Fruit fly (Drosophila melanogaster) whole organism, embryonic: ENCODE measurements around the gene CG2614.

Experiments used
- Atf-2 ChIP-seq: fragments of 200-800 bp; sonication (Bioruptor generic); optimal IDR thresholded peaks from 2 replicates; lab custom pipeline; 2016; ENCODE audit warnings: missing biosample characterization, missing genetic modification characterization
- CG11247 ChIP-seq: fragments of 200-800 bp; sonication (Bioruptor generic); IDR thresholded peaks from 2 replicates; pipeline ENCODE4 v1.3.6; 2022; ENCODE audit warnings: missing biosample characterization, missing genetic modification characterization
- CG12071 ChIP-seq: fragments of 200-800 bp; sonication (Bioruptor generic); optimal IDR thresholded peaks from 3 replicates; lab custom pipeline; 2018; ENCODE audit warnings: missing biosample characterization, mild to moderate bottlenecking, missing genetic modification characterization
- CG15011 ChIP-seq: fragments of 200-800 bp; sonication (Bioruptor generic); optimal IDR thresholded peaks from 3 replicates; lab custom pipeline; 2018; ENCODE audit warnings: missing biosample characterization, mild to moderate bottlenecking, missing genetic modification characterization
- CG15601 ChIP-seq: fragments of 200-800 bp; sonication (Bioruptor generic); optimal IDR thresholded peaks from 3 replicates; lab custom pipeline; 2019; ENCODE audit warnings: missing biosample characterization, mild to moderate bottlenecking, missing genetic modification characterization, moderate library complexity
- CG16813 ChIP-seq: fragments of 200-800 bp; sonication (Bioruptor generic); IDR thresholded peaks from 3 replicates; pipeline ENCODE4 v1.3.6; 2022; ENCODE audit warnings: missing biosample characterization, missing genetic modification characterization; ENCODE audit not compliant: partially characterized antibody
- CG17361 ChIP-seq: fragments of 200-800 bp; sonication (Bioruptor generic); IDR thresholded peaks from 3 replicates; pipeline ENCODE4 v1.3.6; 2022; ENCODE audit warnings: missing biosample characterization, missing genetic modification characterization
- CG2129 ChIP-seq: fragments of 200-800 bp; sonication (Bioruptor generic); IDR thresholded peaks from 2 replicates; pipeline ENCODE4 v1.3.6; 2022; ENCODE audit warnings: missing biosample characterization, missing genetic modification characterization; ENCODE audit not compliant: partially characterized antibody
- CG2199 ChIP-seq: fragments of 200-800 bp; sonication (Bioruptor generic); IDR thresholded peaks from 3 replicates; pipeline ENCODE4 v1.3.6; 2022; ENCODE audit warnings: missing biosample characterization, missing genetic modification characterization
- CG2678 ChIP-seq: fragments of 200-800 bp; sonication (Bioruptor generic); optimal IDR thresholded peaks from 3 replicates; lab custom pipeline; 2019; ENCODE audit warnings: missing biosample characterization, mild to moderate bottlenecking, missing genetic modification characterization, moderate library complexity
- CG30020 ChIP-seq: fragments of 200-800 bp; optimal IDR thresholded peaks from 2 replicates; lab custom pipeline; 2019; ENCODE audit warnings: missing biosample characterization, mild to moderate bottlenecking, missing genetic modification characterization, moderate library complexity
- CG4617 ChIP-seq: fragments of 200-800 bp; sonication (Bioruptor generic); optimal IDR thresholded peaks from 3 replicates; lab custom pipeline; 2016; ENCODE audit warnings: missing biosample characterization, missing genetic modification characterization, borderline replicate concordance
- CG6689 ChIP-seq: fragments of 200-800 bp; sonication (Bioruptor generic); IDR thresholded peaks from 2 replicates; pipeline ENCODE4 v1.3.6; 2022; ENCODE audit warnings: missing biosample characterization, missing genetic modification characterization
- CG7271 ChIP-seq: fragments of 200-800 bp; sonication (Bioruptor generic); optimal IDR thresholded peaks from 2 replicates; lab custom pipeline; 2018; ENCODE audit warnings: missing biosample characterization, mild to moderate bottlenecking, missing genetic modification characterization, moderate library complexity
- CG7372 ChIP-seq: fragments of 200-800 bp; sonication (Bioruptor generic); IDR thresholded peaks from 2 replicates; pipeline ENCODE4 v1.3.6; 2022; ENCODE audit warnings: missing biosample characterization, missing genetic modification characterization
- CG7928 ChIP-seq: fragments of 200-800 bp; sonication (Bioruptor generic); optimal IDR thresholded peaks from 2 replicates; lab custom pipeline; 2017; ENCODE audit warnings: missing biosample characterization, mild to moderate bottlenecking, missing genetic modification characterization
- CG8089 ChIP-seq: fragments of 200-800 bp; sonication (Bioruptor generic); optimal IDR thresholded peaks from 3 replicates; lab custom pipeline; 2016; ENCODE audit warnings: missing biosample characterization, missing genetic modification characterization
- CG8359 ChIP-seq: fragments of 200-800 bp; sonication (Bioruptor generic); optimal IDR thresholded peaks from 2 replicates; lab custom pipeline; 2017; ENCODE audit warnings: missing biosample characterization, mild to moderate bottlenecking, missing genetic modification characterization, borderline replicate concordance
- CG9797 ChIP-seq: fragments of 200-800 bp; sonication (Bioruptor generic); optimal IDR thresholded peaks from 3 replicates; lab custom pipeline; 2018; ENCODE audit warnings: missing biosample characterization, mild to moderate bottlenecking, missing genetic modification characterization
- CoRest ChIP-seq: fragments of 200-800 bp; sonication (Bioruptor generic); optimal IDR thresholded peaks from 3 replicates; lab custom pipeline; 2018; ENCODE audit warnings: missing biosample characterization, mild to moderate bottlenecking, missing genetic modification characterization, moderate library complexity
- Dad ChIP-seq: fragments of 200-800 bp; sonication (Bioruptor generic); optimal IDR thresholded peaks from 3 replicates; lab custom pipeline; 2016; ENCODE audit warnings: missing biosample characterization, missing genetic modification characterization
- Ets97D ChIP-seq: fragments of 200-800 bp; sonication (Bioruptor generic); optimal IDR thresholded peaks from 3 replicates; lab custom pipeline; 2016; ENCODE audit warnings: missing biosample characterization, missing genetic modification characterization
- Fer1 ChIP-seq: fragments of 200-800 bp; sonication (Bioruptor generic); optimal IDR thresholded peaks from 2 replicates; lab custom pipeline; 2017; ENCODE audit warnings: missing biosample characterization, mild to moderate bottlenecking, missing genetic modification characterization
- H2.0 ChIP-seq: fragments of 200-800 bp; sonication (Bioruptor generic); IDR thresholded peaks from 2 replicates; pipeline ENCODE4 v1.3.6; 2022; ENCODE audit warnings: missing biosample characterization, missing genetic modification characterization
- Hmx ChIP-seq: fragments of 200-800 bp; sonication (Bioruptor generic); optimal IDR thresholded peaks from 2 replicates; lab custom pipeline; 2016; ENCODE audit warnings: missing biosample characterization, missing genetic modification characterization
- Hr3 ChIP-seq: fragments of 200-800 bp; sonication (Bioruptor generic); optimal IDR thresholded peaks from 3 replicates; lab custom pipeline; 2016; ENCODE audit warnings: missing biosample characterization, missing genetic modification characterization
- Lpt ChIP-seq: fragments of >200 bp; optimal IDR thresholded peaks from 2 replicates; lab custom pipeline; 2018; ENCODE audit warnings: missing biosample characterization, missing genetic modification characterization
- MBD-R2 ChIP-seq: fragments of 200-800 bp; sonication (Bioruptor generic); IDR thresholded peaks from 2 replicates; pipeline ENCODE4 v1.3.6; 2022; ENCODE audit warnings: missing biosample characterization, missing genetic modification characterization
- Oli ChIP-seq: fragments of 200-800 bp; sonication (Bioruptor generic); optimal IDR thresholded peaks from 2 replicates; lab custom pipeline; 2018; ENCODE audit warnings: missing biosample characterization, mild to moderate bottlenecking, missing genetic modification characterization, moderate library complexity
- Poxn ChIP-seq: fragments of 200-800 bp; sonication (Bioruptor generic); IDR thresholded peaks from 2 replicates; pipeline ENCODE4 v1.3.6; 2022; ENCODE audit warnings: missing biosample characterization, missing genetic modification characterization
- Side ChIP-seq: fragments of 200-800 bp; sonication (Bioruptor generic); optimal IDR thresholded peaks from 2 replicates; lab custom pipeline; 2016; ENCODE audit warnings: missing biosample characterization, missing genetic modification characterization
- Xrp1 ChIP-seq: fragments of 200-800 bp; sonication (Bioruptor generic); IDR thresholded peaks from 2 replicates; pipeline ENCODE4 v1.3.6; 2022; ENCODE audit warnings: missing biosample characterization, missing genetic modification characterization
- az2 ChIP-seq: fragments of 200-800 bp; sonication (Bioruptor generic); optimal IDR thresholded peaks from 3 replicates; lab custom pipeline; 2016; ENCODE audit warnings: missing biosample characterization, missing genetic modification characterization
- crc ChIP-seq: fragments of 200-800 bp; sonication (Bioruptor generic); optimal IDR thresholded peaks from 2 replicates; lab custom pipeline; 2016; ENCODE audit warnings: missing biosample characterization, missing genetic modification characterization
- dmrt11E ChIP-seq: fragments of 200-800 bp; sonication (Bioruptor generic); optimal IDR thresholded peaks from 3 replicates; lab custom pipeline; 2018; ENCODE audit warnings: missing biosample characterization, mild to moderate bottlenecking, missing genetic modification characterization, moderate library complexity
- ewg ChIP-seq: fragments of 200-800 bp; sonication (Bioruptor generic); optimal IDR thresholded peaks from 3 replicates; lab custom pipeline; 2017; ENCODE audit warnings: mild to moderate bottlenecking, missing biosample characterization, missing genetic modification reagents, missing genetic modification characterization
- eyg ChIP-seq: fragments of 200-800 bp; sonication (Bioruptor generic); optimal IDR thresholded peaks from 3 replicates; lab custom pipeline; 2016; ENCODE audit warnings: missing biosample characterization, missing genetic modification characterization
- fd64A ChIP-seq: fragments of 200-800 bp; sonication (Bioruptor generic); optimal IDR thresholded peaks from 3 replicates; lab custom pipeline; 2018; ENCODE audit warnings: missing biosample characterization, mild to moderate bottlenecking, missing genetic modification characterization
- nerfin-2 ChIP-seq: fragments of 200-800 bp; sonication (Bioruptor generic); IDR thresholded peaks from 2 replicates; pipeline ENCODE4 v1.3.6; 2022; ENCODE audit warnings: missing biosample characterization, missing genetic modification characterization; ENCODE audit not compliant: partially characterized antibody
- pfk ChIP-seq: fragments of 200-800 bp; sonication (Bioruptor generic); optimal IDR thresholded peaks from 2 replicates; lab custom pipeline; 2018; ENCODE audit warnings: missing biosample characterization, mild to moderate bottlenecking, missing genetic modification characterization, moderate library complexity
- pho ChIP-seq: fragments of 200-800 bp; sonication (Bioruptor generic); optimal IDR thresholded peaks from 2 replicates; lab custom pipeline; 2016; ENCODE audit warnings: missing biosample characterization, missing genetic modification characterization
- phol ChIP-seq: fragments of 200-800 bp; sonication (Bioruptor generic); optimal IDR thresholded peaks from 3 replicates; lab custom pipeline; 2018; ENCODE audit warnings: missing biosample characterization, mild to moderate bottlenecking, missing genetic modification characterization, moderate library complexity
- pum ChIP-seq: fragments of 200-800 bp; sonication (Bioruptor generic); optimal IDR thresholded peaks from 2 replicates; lab custom pipeline; 2016; ENCODE audit warnings: missing biosample characterization, missing genetic modification characterization
- run ChIP-seq: fragments of 200-800 bp; sonication (Bioruptor generic); optimal IDR thresholded peaks from 3 replicates; lab custom pipeline; 2018; ENCODE audit warnings: missing biosample characterization, mild to moderate bottlenecking, missing genetic modification characterization
- sens ChIP-seq: fragments of 200-800 bp; sonication (Bioruptor generic); peaks from one replicate; lab custom pipeline; 2016; ENCODE audit warnings: missing biosample characterization, missing genetic modification characterization
- sens-2 ChIP-seq: fragments of 200-800 bp; sonication (Bioruptor generic); IDR thresholded peaks from 2 replicates; pipeline ENCODE4 v1.3.6; 2022; ENCODE audit warnings: missing biosample characterization, missing genetic modification characterization
- sob ChIP-seq: fragments of 200-800 bp; sonication (Bioruptor generic); IDR thresholded peaks from 2 replicates; pipeline ENCODE4 v1.3.6; 2022; ENCODE audit warnings: missing biosample characterization, missing genetic modification characterization
- sr ChIP-seq: fragments of 200-800 bp; sonication (Bioruptor generic); IDR thresholded peaks from 3 replicates; pipeline ENCODE4 v1.3.6; 2022; ENCODE audit warnings: missing biosample characterization, missing genetic modification characterization
- ttk ChIP-seq: fragments of 200-800 bp; sonication (Bioruptor generic); IDR thresholded peaks from 2 replicates; pipeline ENCODE4 v2.1.2; 2022; ENCODE audit warnings: missing biosample characterization, missing genetic modification characterization
- tx ChIP-seq: fragments of 200-800 bp; sonication (Bioruptor generic); optimal IDR thresholded peaks from 2 replicates; lab custom pipeline; 2016; ENCODE audit warnings: missing biosample characterization, missing genetic modification characterization
- wek ChIP-seq: fragments of 200-800 bp; sonication (Bioruptor generic); optimal IDR thresholded peaks from 3 replicates; lab custom pipeline; 2018; ENCODE audit warnings: missing biosample characterization, mild to moderate bottlenecking, missing genetic modification characterization, moderate library complexity
- zfh1 ChIP-seq: fragments of 200-800 bp; sonication (Bioruptor generic); IDR thresholded peaks from 3 replicates; pipeline ENCODE4 v1.3.6; 2022; ENCODE audit warnings: missing biosample characterization, missing genetic modification characterization

Gene CG2614

dm6 chr2L:20649891-20650290 is 6.3 kb upstream of the CG2614 start, which contains the start of gene CG2611 (continued):
- TF ChIP-seq tx (GFP tag; lab: Kevin White, UChicago) (peak; percentile 37), crc (GFP tag; lab: Kevin White, UChicago) (no peak), pum (GFP tag; lab: Kevin White, UChicago) (peak; percentile 50), CG6689 (GFP tag; lab: Robert Waterston, UW) (peak; percentile 43; the same call in 1 of the 2 replicates), CG15011 (GFP tag; lab: Kevin White, UChicago) (no peak), Side (GFP tag; lab: Kevin White, UChicago) (peak; percentile 31), dmrt11E (peak; percentile 45), pho (GFP tag; lab: Kevin White, UChicago) (peak; percentile 20), run (tag; lab: Kevin White, UChicago) (no peak), CG7928 (GFP tag; lab: Kevin White, UChicago) (no peak), CG2199 (no peak), az2 (GFP tag; lab: Kevin White, UChicago) (peak; percentile 59), pfk (GFP tag; lab: Kevin White, UChicago) (no peak), Xrp1 (GFP tag; lab: Robert Waterston, UW) (peak; percentile 56), CG17361 (GFP tag; lab: Robert Waterston, UW) (no peak; the same call in 2 of the 3 replicates), Ets97D (GFP tag; lab: Kevin White, UChicago) (peak; percentile 23), nerfin-2 (GFP tag; lab: Robert Waterston, UW) (no peak), CG7271 (tag; lab: Kevin White, UChicago) (no peak), CG8089 (GFP tag; lab: Kevin White, UChicago) (peak; percentile 2), CG2129 (no peak), Atf-2 (GFP tag; lab: Kevin White, UChicago) (peak; percentile 47), CG11247 (GFP tag; lab: Robert Waterston, UW) (peak; percentile 39; the same call in 1 of the 2 replicates), CoRest (peak; percentile 51), eyg (GFP tag; lab: Kevin White, UChicago) (no peak), phol (tag; lab: Kevin White, UChicago) (peak; percentile 51), H2.0 (GFP tag; lab: Robert Waterston, UW) (no peak), Oli (tag; lab: Kevin White, UChicago) (no peak), CG7372 (GFP tag; lab: Robert Waterston, UW) (no peak), CG15601 (no peak), CG4617 (GFP tag; lab: Kevin White, UChicago) (peak; percentile 12), Lpt (GFP tag; lab: Kevin White, UChicago) (no peak), MBD-R2 (GFP tag; lab: Robert Waterston, UW) (peak; percentile 97), sens (peak; percentile 93), sens-2 (GFP tag; lab: Robert Waterston, UW) (0 out of 2 replicates have a peak, but pooled peaks have one; percentile 23), fd64A (no peak), CG12071 (GFP tag; lab: Kevin White, UChicago) (no peak), CG30020 (tag; lab: Kevin White, UChicago) (no peak), wek (no peak), ewg (GFP tag; lab: Kevin White, UChicago) (no peak), Fer1 (GFP tag; lab: Kevin White, UChicago) (peak; percentile 38), Poxn (GFP tag; lab: Robert Waterston, UW) (no peak), Hmx (GFP tag; lab: Kevin White, UChicago) (no peak), zfh1 (peak; percentile 61), sr (no peak), CG9797 (GFP tag; lab: Kevin White, UChicago) (no peak), CG16813 (GFP tag; lab: Robert Waterston, UW) (0 out of 3 replicates have a peak, but pooled peaks have one; percentile 6), CG8359 (no peak), Dad (peak; percentile 10), sob (GFP tag; lab: Robert Waterston, UW) (peak; percentile 44; the same call in 1 of the 2 replicates), ttk (GFP tag; lab: Robert Waterston, UW) (peak; percentile 30), Hr3 (GFP tag; lab: Kevin White, UChicago) (peak; percentile 37), CG2678 (tag; lab: Kevin White, UChicago) (no peak)
